Fruit fly (Drosophila melanogaster): ENCODE measurements around the gene TP53INP.

The TP53INP gene

dm6 chr3L:4406653-4407257 is at the start of gene TP53INP (continued):
- TF ChIP-seq dmrt99B (tag; optimal IDR thresholded peaks at IDR 0.05) (peak; percentile 93), Kr (GFP tag; optimal IDR thresholded peaks at IDR 0.05) (no peak), MESR4 (GFP tag; optimal IDR thresholded peaks at IDR 0.05) (peak; percentile 12), tll (GFP tag; optimal IDR thresholded peaks at IDR 0.05) (peak in 1 of 2 experiments; percentile 23), CG12391 (tag; optimal IDR thresholded peaks at IDR 0.05) (peak; percentile 93), Meics (GFP tag; optimal IDR thresholded peaks at IDR 0.05) (peak; percentile 88), cad (GFP tag; optimal IDR thresholded peaks at IDR 0.05) (no peak), Abd-B (GFP tag; optimal IDR thresholded peaks at IDR 0.05) (peak; percentile 88), CG4360 (GFP tag; IDR thresholded peaks at IDR 0.05) (no peak), ac (GFP tag; optimal IDR thresholded peaks at IDR 0.05) (peak; percentile 71), croc (GFP tag; conservative IDR thresholded peaks at IDR 0.05) (peak; percentile 75), grau (tag; optimal IDR thresholded peaks at IDR 0.05) (peak; percentile 92), CG13424 (tag; optimal IDR thresholded peaks at IDR 0.05) (peak; percentile 93), ara (GFP tag; IDR thresholded peaks at IDR 0.05) (no peak), CG3065 (GFP tag; optimal IDR thresholded peaks at IDR 0.05) (peak; percentile 51), Dll (GFP tag; IDR thresholded peaks at IDR 0.05; ENCODE audit: partially characterized antibody) (no peak), ap (GFP tag; IDR thresholded peaks at IDR 0.05) (peak; percentile 56; the same call in 1 of the 2 replicates), CG10959 (GFP tag; IDR thresholded peaks at IDR 0.05) (peak; percentile 56; the same call in 1 of the 2 replicates), fu2 (GFP tag; optimal IDR thresholded peaks at IDR 0.05) (peak; percentile 10), CG30431 (GFP tag; optimal IDR thresholded peaks at IDR 0.05) (peak; percentile 72), Deaf1 (tag; optimal IDR thresholded peaks at IDR 0.05) (peak; percentile 75), her (GFP tag; optimal IDR thresholded peaks at IDR 0.05) (peak; percentile 74), Oli (tag; optimal IDR thresholded peaks at IDR 0.05) (peak; percentile 95), hb (GFP tag; IDR thresholded peaks at IDR 0.05; ENCODE audit: partially characterized antibody) (no peak), eve (GFP tag; optimal IDR thresholded peaks at IDR 0.05) (peak in 1 of 2 experiments; percentile 88), Sin3A (optimal IDR thresholded peaks at IDR 0.05) (no peak), CG10274 (GFP tag; optimal IDR thresholded peaks at IDR 0.05) (peak; percentile 64), Dref (GFP tag; IDR thresholded peaks at IDR 0.05) (no peak), CG6854 (GFP tag; optimal IDR thresholded peaks at IDR 0.05) (peak; percentile 61), H2.0 (GFP tag; IDR thresholded peaks at IDR 0.05) (peak; percentile 62), ato (GFP tag; IDR thresholded peaks at IDR 0.05; ENCODE audit: partially characterized antibody) (no peak), CG42726 (GFP tag; IDR thresholded peaks at IDR 0.05; ENCODE audit: partially characterized antibody) (no peak), CG2129 (GFP tag; IDR thresholded peaks at IDR 0.05; ENCODE audit: partially characterized antibody) (no peak), gro (GFP tag; optimal IDR thresholded peaks at IDR 0.05) (peak; percentile 84), p53 (GFP tag; optimal IDR thresholded peaks at IDR 0.05) (no peak), CG9437 (GFP tag; optimal IDR thresholded peaks at IDR 0.05) (peak; percentile 90), CG11456 (GFP tag; IDR thresholded peaks at IDR 0.05) (no peak), CG31365 (tag; optimal IDR thresholded peaks at IDR 0.05) (peak; percentile 33), CG15269 (tag; optimal IDR thresholded peaks at IDR 0.05) (peak; percentile 93), dan (GFP tag; IDR thresholded peaks at IDR 0.05) (no peak), jigr1 (GFP tag; IDR thresholded peaks at IDR 0.05) (peak; percentile 73), Bdp1 (GFP tag; optimal IDR thresholded peaks at IDR 0.05) (peak; percentile 21), CG32767 (GFP tag; IDR thresholded peaks at IDR 0.05) (peak; percentile 79), CoRest (tag; optimal IDR thresholded peaks at IDR 0.05) (peak; percentile 95), Ets65A (GFP tag) (peak; percentile 91), CG17829 (tag; optimal IDR thresholded peaks at IDR 0.05) (peak; percentile 89), pzg (GFP tag; optimal IDR thresholded peaks at IDR 0.05) (no peak), sim (GFP tag; IDR thresholded peaks at IDR 0.05) (0 out of 2 replicates have a peak, but pooled peaks have one; percentile 20), CG4730 (GFP tag; IDR thresholded peaks at IDR 0.05) (peak; percentile 59), lab (GFP tag; optimal IDR thresholded peaks at IDR 0.05) (peak; percentile 87)
